Worm (Caenorhabditis elegans) whole organism, L2 larva: Measurements from ENCODE around the gene mltn-8.

Source experiments
- R02D3.7 ChIP-seq: fragments of 150-350 bp; optimal IDR thresholded peaks from 2 replicates; lab custom pipeline; 2014; ENCODE audit warnings: missing biosample characterization, missing genetic modification characterization
- Y55F3AM.14 ChIP-seq: fragments of 200-800 bp; sonication (Bioruptor generic); optimal IDR thresholded peaks from 2 replicates; lab custom pipeline; 2018; ENCODE audit warnings: mild to moderate bottlenecking, missing genetic modification characterization, missing compliant biosample characterization
- ama-1 ChIP-seq: fragments of 150-350 bp; optimal IDR thresholded peaks from 2 replicates; lab custom pipeline; 2018; ENCODE audit warnings: inconsistent platforms
- blmp-1 ChIP-seq: sonication (generic microtip); optimal IDR thresholded peaks from 2 replicates; lab custom pipeline; 2017; ENCODE audit warnings: missing genetic modification characterization, mild to moderate bottlenecking, missing compliant biosample characterization, antibody characterized with exemption, moderate library complexity; ENCODE audit not compliant: insufficient read depth
- ceh-16 ChIP-seq: fragments of 150-350 bp; optimal IDR thresholded peaks from 2 replicates; lab custom pipeline; 2014; ENCODE audit warnings: missing biosample characterization, missing genetic modification characterization
- elt-1 ChIP-seq: fragments of 150-350 bp; optimal IDR thresholded peaks from 2 replicates; lab custom pipeline; 2014; ENCODE audit warnings: missing biosample characterization, missing genetic modification characterization
- elt-3 ChIP-seq: sonication (generic microtip); optimal IDR thresholded peaks from 2 replicates; lab custom pipeline; 2017; ENCODE audit warnings: missing biosample characterization, missing genetic modification characterization
- lsy-2 ChIP-seq, 2 experiments: fragments of 150-350 bp in 1 of 2; sonication (generic microtip) in 1 of 2; optimal IDR thresholded peaks; 2 replicates each; lab custom pipeline; 2014 to 2017; ENCODE audit warnings: missing biosample characterization in 2 of 2, missing genetic modification characterization in 2 of 2
- nhr-6 ChIP-seq: fragments of 150-350 bp; optimal IDR thresholded peaks from 2 replicates; lab custom pipeline; 2014; ENCODE audit warnings: missing biosample characterization, missing genetic modification characterization
- snpc-4 ChIP-seq: fragments of 150-350 bp; optimal IDR thresholded peaks from 2 replicates; lab custom pipeline; 2014; ENCODE audit warnings: missing biosample characterization, missing genetic modification characterization
- unc-62 ChIP-seq: fragments of 150-350 bp; optimal IDR thresholded peaks from 2 replicates; lab custom pipeline; 2014; ENCODE audit warnings: missing biosample characterization, missing genetic modification reagents, missing genetic modification characterization
- zag-1 ChIP-seq: fragments of 150-350 bp; optimal IDR thresholded peaks from 2 replicates; lab custom pipeline; 2014; ENCODE audit warnings: missing biosample characterization, missing genetic modification characterization
- ztf-11 ChIP-seq: sonication (generic microtip); optimal IDR thresholded peaks from 2 replicates; lab custom pipeline; 2017; ENCODE audit warnings: missing biosample characterization, missing genetic modification characterization

DNA sequence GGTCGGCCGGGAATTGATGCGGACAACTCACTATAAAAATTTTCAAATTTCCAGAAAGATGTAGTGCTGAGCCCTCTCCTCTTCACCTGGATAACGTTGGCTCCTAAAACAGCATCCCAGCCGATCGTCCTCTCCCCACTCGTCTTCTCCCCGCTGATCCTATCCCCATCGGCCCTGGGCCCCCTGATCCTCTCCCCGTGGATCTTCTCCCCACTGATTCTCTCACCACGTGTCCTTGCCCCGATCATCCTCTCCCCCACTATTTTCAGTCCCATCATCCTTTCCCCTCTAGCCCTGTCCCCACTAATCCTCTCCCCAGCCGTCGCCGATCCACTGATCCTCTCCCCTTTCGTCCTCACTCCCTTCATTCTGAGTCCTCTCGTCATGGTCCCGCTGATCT is 6.9 kb downstream of the mltn-8 start:
- no peak for TF ChIP-seq lsy-2 (tag; optimal IDR thresholded peaks at IDR 0.05; lab: Kevin White, UChicago)
- TF ChIP-seq ama-1 (lab: Kevin White, UChicago), result no peak
- no peak for TF ChIP-seq unc-62 (GFP tag; lab: Kevin White, UChicago)
- no peak for TF ChIP-seq nhr-6 (tag; lab: Kevin White, UChicago)
- TF ChIP-seq R02D3.7, result no peak
- no peak for TF ChIP-seq blmp-1
- no peak for TF ChIP-seq Y55F3AM.14 (GFP tag; lab: Kevin White, UChicago)
- no peak for TF ChIP-seq ztf-11
- TF ChIP-seq ceh-16 (tag; lab: Kevin White, UChicago), result no peak
- TF ChIP-seq zag-1, result no peak
- no peak for TF ChIP-seq elt-3 (tag; lab: Kevin White, UChicago)
- TF ChIP-seq elt-1, result no peak
- no peak for TF ChIP-seq snpc-4
